Worm (Caenorhabditis elegans) whole organism, L3 larva: ENCODE data around the gene W06D11.3.

Source experiments
- aly-2 ChIP-seq: fragments of 150-350 bp; optimal IDR thresholded peaks from 2 replicates; lab custom pipeline; 2014; ENCODE audit warnings: missing biosample characterization, missing genetic modification characterization
- fkh-10 ChIP-seq: sonication (generic microtip); optimal IDR thresholded peaks from 2 replicates; lab custom pipeline; 2017; ENCODE audit warnings: missing biosample characterization, missing genetic modification reagents, missing genetic modification characterization
- lin-15B ChIP-seq: fragments of 150-350 bp; optimal IDR thresholded peaks from 2 replicates; lab custom pipeline; 2014; ENCODE audit warnings: missing biosample characterization, missing genetic modification characterization
- mdl-1 ChIP-seq: fragments of 150-350 bp; optimal IDR thresholded peaks from 2 replicates; lab custom pipeline; 2014; ENCODE audit warnings: missing biosample characterization, missing genetic modification characterization
- nfya-1 ChIP-seq: sonication (generic microtip); optimal IDR thresholded peaks from 2 replicates; lab custom pipeline; 2017; ENCODE audit warnings: missing genetic modification characterization, mild to moderate bottlenecking, missing compliant biosample characterization, antibody characterized with exemption, moderate library complexity; ENCODE audit not compliant: insufficient read depth
- nhr-11 ChIP-seq: fragments of 150-350 bp; optimal IDR thresholded peaks from 2 replicates; lab custom pipeline; 2014; ENCODE audit warnings: missing biosample characterization, missing genetic modification characterization
- nhr-28 ChIP-seq: fragments of 150-350 bp; optimal IDR thresholded peaks from 2 replicates; lab custom pipeline; 2014; ENCODE audit warnings: missing biosample characterization, missing genetic modification characterization
- skn-1 ChIP-seq: fragments of 150-350 bp; optimal IDR thresholded peaks from 2 replicates; lab custom pipeline; 2014; ENCODE audit warnings: missing biosample characterization, missing genetic modification characterization

ce11 chrX:12284161-12284560, 14.3 kb upstream of the W06D11.3 start:
- no peak for TF ChIP-seq fkh-10 (GFP tag; lab: Kevin White, UChicago)
- no peak for TF ChIP-seq nfya-1 (tag; lab: Kevin White, UChicago)
- no peak for TF ChIP-seq skn-1 (tag; lab: Kevin White, UChicago)
- TF ChIP-seq mdl-1: no peak
- TF ChIP-seq nhr-28: no peak
- no peak for TF ChIP-seq nhr-11 (tag; lab: Kevin White, UChicago)
- no peak for TF ChIP-seq lin-15B (tag; lab: Kevin White, UChicago)
- no peak for TF ChIP-seq aly-2 (tag; lab: Kevin White, UChicago)
